Fruit fly (Drosophila melanogaster) whole organism, embryonic: Measurements from ENCODE around the gene CG14655.

Experiments
- CG10462 ChIP-seq: fragments of 200-800 bp; sonication (Bioruptor generic); optimal IDR thresholded peaks from 2 replicates; lab custom pipeline; 2016; ENCODE audit warnings: missing biosample characterization, missing genetic modification characterization
- CG10959 ChIP-seq: fragments of 200-800 bp; sonication (Bioruptor generic); IDR thresholded peaks from 2 replicates; pipeline ENCODE4 v1.3.6; 2022; ENCODE audit warnings: missing biosample characterization, missing genetic modification characterization
- CG17361 ChIP-seq: fragments of 200-800 bp; sonication (Bioruptor generic); IDR thresholded peaks from 3 replicates; pipeline ENCODE4 v1.3.6; 2022; ENCODE audit warnings: missing biosample characterization, missing genetic modification characterization
- CG18262 ChIP-seq: fragments of 200-800 bp; optimal IDR thresholded peaks from 3 replicates; lab custom pipeline; 2019; ENCODE audit warnings: missing biosample characterization, mild to moderate bottlenecking, missing genetic modification characterization, moderate library complexity
- CG1832 ChIP-seq: fragments of 200-800 bp; sonication (Bioruptor generic); optimal IDR thresholded peaks from 2 replicates; lab custom pipeline; 2017; ENCODE audit warnings: missing biosample characterization, mild to moderate bottlenecking, missing genetic modification characterization, inconsistent platforms
- CG2116 ChIP-seq: fragments of 200-800 bp; sonication (Bioruptor generic); optimal IDR thresholded peaks from 3 replicates; lab custom pipeline; 2018; ENCODE audit warnings: missing biosample characterization, mild to moderate bottlenecking, missing genetic modification characterization
- CG2199 ChIP-seq: fragments of 200-800 bp; sonication (Bioruptor generic); IDR thresholded peaks from 3 replicates; pipeline ENCODE4 v1.3.6; 2022; ENCODE audit warnings: missing biosample characterization, missing genetic modification characterization
- CG31365 ChIP-seq: fragments of 200-800 bp; sonication (Bioruptor generic); optimal IDR thresholded peaks from 2 replicates; lab custom pipeline; 2018; ENCODE audit warnings: missing biosample characterization, mild to moderate bottlenecking, missing genetic modification characterization
- CG4360 ChIP-seq: fragments of 200-800 bp; sonication (Bioruptor generic); IDR thresholded peaks from 2 replicates; pipeline ENCODE4 v1.3.6; 2022; ENCODE audit warnings: missing biosample characterization, missing genetic modification characterization
- CG43689 ChIP-seq: fragments of 200-800 bp; sonication (Bioruptor generic); IDR thresholded peaks from 2 replicates; pipeline ENCODE4 v1.3.6; 2022; ENCODE audit warnings: missing biosample characterization, missing genetic modification characterization
- CG4424 ChIP-seq: fragments of 200-800 bp; sonication (Bioruptor generic); optimal IDR thresholded peaks from 3 replicates; lab custom pipeline; 2016; ENCODE audit warnings: missing biosample characterization, missing genetic modification characterization
- CG4820 ChIP-seq: fragments of 200-800 bp; sonication (Bioruptor generic); optimal IDR thresholded peaks from 3 replicates; lab custom pipeline; 2016; ENCODE audit warnings: missing biosample characterization, missing genetic modification characterization
- CG4854 ChIP-seq: fragments of 200-800 bp; sonication (Bioruptor generic); optimal IDR thresholded peaks from 2 replicates; lab custom pipeline; 2016; ENCODE audit warnings: missing biosample characterization, missing genetic modification characterization, inconsistent platforms
- CG6254 ChIP-seq: fragments of 200-800 bp; sonication (Bioruptor generic); optimal IDR thresholded peaks from 3 replicates; lab custom pipeline; 2017; ENCODE audit warnings: mild to moderate bottlenecking, missing biosample characterization, missing genetic modification reagents, missing genetic modification characterization
- CG6765 ChIP-seq: fragments of 200-800 bp; sonication (Bioruptor generic); optimal IDR thresholded peaks from 3 replicates; lab custom pipeline; 2017; ENCODE audit warnings: missing biosample characterization, mild to moderate bottlenecking, missing genetic modification characterization
- CG7357 ChIP-seq: fragments of 200-800 bp; sonication (Bioruptor generic); IDR thresholded peaks from 3 replicates; pipeline ENCODE4 v1.3.6; 2022; ENCODE audit warnings: missing biosample characterization, missing genetic modification characterization
- CG9727 ChIP-seq: fragments of 200-800 bp; sonication (Bioruptor generic); optimal IDR thresholded peaks from 3 replicates; lab custom pipeline; 2017; ENCODE audit warnings: missing biosample characterization, mild to moderate bottlenecking, missing genetic modification characterization
- CG9797 ChIP-seq: fragments of 200-800 bp; sonication (Bioruptor generic); optimal IDR thresholded peaks from 3 replicates; lab custom pipeline; 2018; ENCODE audit warnings: missing biosample characterization, mild to moderate bottlenecking, missing genetic modification characterization
- CG9817 ChIP-seq: fragments of 200-800 bp; sonication (Bioruptor generic); optimal IDR thresholded peaks from 2 replicates; lab custom pipeline; 2018; ENCODE audit warnings: missing biosample characterization, mild to moderate bottlenecking, missing genetic modification characterization, moderate library complexity
- Camta ChIP-seq: fragments of 200-800 bp; sonication (Bioruptor generic); optimal IDR thresholded peaks from 2 replicates; lab custom pipeline; 2016; ENCODE audit warnings: missing biosample characterization, missing genetic modification characterization
- D ChIP-seq, 2 experiments: fragments of 200-800 bp in 1 of 2; fragments of >200 bp in 1 of 2; sonication (Bioruptor generic) in 1 of 2; optimal IDR thresholded peaks; 2 replicates in 1 of 2; 3 replicates in 1 of 2; lab custom pipeline; 2017; ENCODE audit warnings: mild to moderate bottlenecking in 1 of 2, missing biosample characterization in 1 of 2, missing genetic modification characterization in 1 of 2, missing genetic modification reagents in 1 of 2
- Dad ChIP-seq: fragments of 200-800 bp; sonication (Bioruptor generic); optimal IDR thresholded peaks from 3 replicates; lab custom pipeline; 2016; ENCODE audit warnings: missing biosample characterization, missing genetic modification characterization
- Dll ChIP-seq: fragments of 200-800 bp; sonication (Bioruptor generic); IDR thresholded peaks from 4 replicates; pipeline ENCODE4 v1.3.6; 2022; ENCODE audit warnings: missing biosample characterization, missing genetic modification characterization; ENCODE audit not compliant: partially characterized antibody
- Doc2 ChIP-seq: fragments of 200-800 bp; sonication (Bioruptor generic); IDR thresholded peaks from 2 replicates; pipeline ENCODE4 v1.3.6; 2022; ENCODE audit warnings: missing biosample characterization, missing genetic modification characterization
- Hey ChIP-seq: fragments of 200-800 bp; sonication (Bioruptor generic); optimal IDR thresholded peaks from 3 replicates; lab custom pipeline; 2018; ENCODE audit warnings: missing biosample characterization, mild to moderate bottlenecking, missing genetic modification characterization
- Jarid2 ChIP-seq: fragments of 200-800 bp; sonication (Bioruptor generic); optimal IDR thresholded peaks from 3 replicates; lab custom pipeline; 2017; ENCODE audit warnings: mild to moderate bottlenecking, missing biosample characterization, missing genetic modification reagents, missing genetic modification characterization
- Lpt ChIP-seq: fragments of >200 bp; optimal IDR thresholded peaks from 2 replicates; lab custom pipeline; 2018; ENCODE audit warnings: missing biosample characterization, missing genetic modification characterization
- Med ChIP-seq: fragments of 200-800 bp; sonication (Bioruptor generic); peaks from one replicate; lab custom pipeline; 2016; ENCODE audit warnings: missing biosample characterization, missing genetic modification characterization, mild to moderate bottlenecking, inconsistent platforms, moderate library complexity
- Oli ChIP-seq: fragments of 200-800 bp; sonication (Bioruptor generic); optimal IDR thresholded peaks from 2 replicates; lab custom pipeline; 2018; ENCODE audit warnings: missing biosample characterization, mild to moderate bottlenecking, missing genetic modification characterization, moderate library complexity
- Poxn ChIP-seq: fragments of 200-800 bp; sonication (Bioruptor generic); IDR thresholded peaks from 2 replicates; pipeline ENCODE4 v1.3.6; 2022; ENCODE audit warnings: missing biosample characterization, missing genetic modification characterization
- Ptx1 ChIP-seq: fragments of 200-800 bp; sonication (Bioruptor generic); IDR thresholded peaks from 2 replicates; pipeline ENCODE4 v1.3.6; 2022; ENCODE audit warnings: missing biosample characterization, missing genetic modification characterization
- Spps ChIP-seq: fragments of 200-800 bp; sonication (Bioruptor generic); optimal IDR thresholded peaks from 2 replicates; lab custom pipeline; 2018; ENCODE audit warnings: missing biosample characterization, mild to moderate bottlenecking, missing genetic modification characterization
- Sry-δ ChIP-seq: fragments of 200-800 bp; sonication (Bioruptor generic); optimal IDR thresholded peaks from 2 replicates; lab custom pipeline; 2016; ENCODE audit warnings: missing biosample characterization, missing genetic modification characterization
- Ssrp ChIP-seq: fragments of 200-800 bp; sonication (Bioruptor generic); optimal IDR thresholded peaks from 2 replicates; lab custom pipeline; 2018; ENCODE audit warnings: missing biosample characterization, mild to moderate bottlenecking, missing genetic modification characterization, moderate library complexity
- Vsx1 ChIP-seq: fragments of 200-800 bp; sonication (Bioruptor generic); optimal IDR thresholded peaks from 2 replicates; lab custom pipeline; 2017; ENCODE audit warnings: missing biosample characterization, mild to moderate bottlenecking, missing genetic modification characterization, missing genetic modification reagents
- ash1 ChIP-seq: fragments of 200-800 bp; sonication (Bioruptor generic); optimal IDR thresholded peaks from 2 replicates; lab custom pipeline; 2018; ENCODE audit warnings: missing biosample characterization, mild to moderate bottlenecking, missing genetic modification characterization
- cas ChIP-seq: fragments of 200-800 bp; sonication (Bioruptor generic); IDR thresholded peaks from 2 replicates; pipeline ENCODE4 v1.3.6; 2022; ENCODE audit warnings: missing biosample characterization, missing genetic modification characterization
- corto ChIP-seq: fragments of 200-800 bp; sonication (Bioruptor generic); optimal IDR thresholded peaks from 2 replicates; lab custom pipeline; 2016; ENCODE audit warnings: missing biosample characterization, mild to moderate bottlenecking, missing genetic modification characterization, moderate library complexity
- crp ChIP-seq, 2 experiments: fragments of 200-800 bp; sonication (Bioruptor generic); optimal IDR thresholded peaks; 2 replicates in 1 of 2; 3 replicates in 1 of 2; lab custom pipeline; 2017; ENCODE audit warnings: missing biosample characterization in 2 of 2, missing genetic modification characterization in 2 of 2, mild to moderate bottlenecking in 1 of 2, moderate library complexity in 1 of 2
- dmrt99B ChIP-seq: fragments of 200-800 bp; sonication (Bioruptor generic); optimal IDR thresholded peaks from 2 replicates; lab custom pipeline; 2018; ENCODE audit warnings: missing biosample characterization, mild to moderate bottlenecking, missing genetic modification characterization, moderate library complexity
- ftz-f1 ChIP-seq: fragments of 200-800 bp; sonication (Bioruptor generic); optimal IDR thresholded peaks from 2 replicates; lab custom pipeline; 2016; ENCODE audit warnings: missing biosample characterization, missing genetic modification characterization
- kay ChIP-seq: fragments of 200-800 bp; sonication (Bioruptor generic); optimal IDR thresholded peaks from 2 replicates; lab custom pipeline; 2016; ENCODE audit warnings: missing biosample characterization, missing genetic modification characterization
- klu ChIP-seq: fragments of 200-800 bp; sonication (Bioruptor generic); IDR thresholded peaks from 2 replicates; pipeline ENCODE4 v1.3.6; 2022; ENCODE audit warnings: missing biosample characterization, missing genetic modification characterization
- scrt ChIP-seq: fragments of 200-800 bp; sonication (Bioruptor generic); optimal IDR thresholded peaks from 2 replicates; lab custom pipeline; 2018; ENCODE audit warnings: missing biosample characterization, mild to moderate bottlenecking, missing genetic modification characterization, moderate library complexity
- slbo ChIP-seq: fragments of 200-800 bp; sonication (Bioruptor generic); IDR thresholded peaks from 2 replicates; pipeline ENCODE4 v1.3.6; 2022; ENCODE audit warnings: missing biosample characterization, missing genetic modification characterization
- tgo ChIP-seq: fragments of 200-800 bp; sonication (Bioruptor generic); IDR thresholded peaks from 3 replicates; pipeline ENCODE4 v1.3.6; 2022; ENCODE audit warnings: missing biosample characterization, missing genetic modification characterization
- tll ChIP-seq, 2 experiments: fragments of 200-800 bp in 1 of 2; fragments of >200 bp in 1 of 2; sonication (Bioruptor generic) in 1 of 2; optimal IDR thresholded peaks; 2 replicates each; lab custom pipeline; 2017 to 2019; ENCODE audit warnings: missing biosample characterization in 2 of 2, missing genetic modification characterization in 2 of 2, mild to moderate bottlenecking in 1 of 2, moderate library complexity in 1 of 2
- twi ChIP-seq: fragments of 200-800 bp; optimal IDR thresholded peaks from 2 replicates; lab custom pipeline; 2019; ENCODE audit warnings: missing biosample characterization, mild to moderate bottlenecking, missing genetic modification characterization, moderate library complexity
- vnd ChIP-seq: fragments of 200-800 bp; sonication (Bioruptor generic); IDR thresholded peaks from 3 replicates; pipeline ENCODE4 v1.3.6; 2022; ENCODE audit warnings: missing biosample characterization, missing genetic modification characterization; ENCODE audit not compliant: partially characterized antibody
- yki ChIP-seq: fragments of >200 bp; optimal IDR thresholded peaks from 3 replicates; lab custom pipeline; 2018

Gene CG14655

DNA sequence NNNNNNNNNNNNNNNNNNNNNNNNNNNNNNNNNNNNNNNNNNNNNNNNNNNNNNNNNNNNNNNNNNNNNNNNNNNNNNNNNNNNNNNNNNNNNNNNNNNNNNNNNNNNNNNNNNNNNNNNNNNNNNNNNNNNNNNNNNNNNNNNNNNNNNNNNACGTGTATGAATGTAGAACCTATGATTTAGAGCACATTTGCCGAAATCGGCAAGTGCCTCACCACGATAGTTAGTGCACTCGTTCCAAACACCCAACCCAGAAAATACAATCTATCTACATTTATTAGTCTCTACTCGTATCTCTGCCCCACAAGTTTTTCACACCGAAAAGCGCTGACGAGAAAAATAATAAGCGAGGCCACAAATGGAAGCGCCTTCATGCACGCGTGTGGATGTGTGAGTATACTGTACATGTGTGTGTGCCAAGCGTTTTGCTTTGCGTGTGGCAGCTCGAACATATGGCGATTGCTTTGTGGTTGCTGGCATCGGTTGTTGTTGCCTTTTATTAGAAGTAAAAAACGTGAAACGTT is 24.1 kb upstream of the CG14655 start (continued):
- TF ChIP-seq Poxn = no peak
- no peak for TF ChIP-seq CG1832 (GFP tag; lab: Kevin White, UChicago)
- no peak; the same call in 2 of the 3 replicates for TF ChIP-seq tgo (GFP tag; lab: Robert Waterston, UW)
- no peak for TF ChIP-seq cas (GFP tag; lab: Robert Waterston, UW)
- peak; percentile 60 for TF ChIP-seq Vsx1 (GFP tag; lab: Kevin White, UChicago)
- TF ChIP-seq CG4820 (GFP tag; lab: Kevin White, UChicago) = no peak
- TF ChIP-seq CG43689 = no peak
- no peak for TF ChIP-seq Spps (tag; lab: Kevin White, UChicago)
- 0 out of 3 replicates have a peak, but pooled peaks have one; percentile 17 for TF ChIP-seq CG7357 (GFP tag; lab: Robert Waterston, UW)
- no peak for TF ChIP-seq tll (GFP tag; optimal IDR thresholded peaks at IDR 0.05; lab: Kevin White, UChicago)
- 0 out of 3 replicates have a peak, but pooled peaks have one; percentile 8 for TF ChIP-seq vnd (GFP tag; lab: Robert Waterston, UW)
- TF ChIP-seq crp (GFP tag; optimal IDR thresholded peaks at IDR 0.05; lab: Kevin White, UChicago) = peak in 1 of 2 experiments; percentile 8
- no peak for TF ChIP-seq Oli
- TF ChIP-seq corto (GFP tag; lab: Kevin White, UChicago) = no peak
- no peak for TF ChIP-seq CG9797 (GFP tag; lab: Kevin White, UChicago)
- no peak for TF ChIP-seq CG2116 (GFP tag; lab: Kevin White, UChicago)
- no peak for TF ChIP-seq CG10959 (GFP tag; lab: Robert Waterston, UW)
- TF ChIP-seq Dad (GFP tag; lab: Kevin White, UChicago) = no peak
- TF ChIP-seq CG4424 (GFP tag; lab: Kevin White, UChicago) = peak; percentile 38
- no peak for TF ChIP-seq CG10462
- TF ChIP-seq Doc2 = no peak
- TF ChIP-seq klu (GFP tag; lab: Robert Waterston, UW) = no peak
- no peak for TF ChIP-seq yki
- peak; percentile 23 for TF ChIP-seq CG18262 (tag; lab: Kevin White, UChicago)
- peak; percentile 89 for TF ChIP-seq CG4360 (GFP tag; lab: Robert Waterston, UW)
- peak; percentile 29 for TF ChIP-seq dmrt99B (tag; lab: Kevin White, UChicago)
- peak; percentile 39 for TF ChIP-seq CG9817 (tag; lab: Kevin White, UChicago)
- no peak for TF ChIP-seq CG17361 (GFP tag; lab: Robert Waterston, UW)
- TF ChIP-seq Jarid2 (GFP tag; lab: Kevin White, UChicago) = no peak
- peak; percentile 14 for TF ChIP-seq slbo (GFP tag; lab: Robert Waterston, UW)
- TF ChIP-seq CG6254 = no peak
- TF ChIP-seq CG31365 (tag; lab: Kevin White, UChicago) = no peak
- TF ChIP-seq twi (tag; lab: Kevin White, UChicago) = peak; percentile 85
- TF ChIP-seq Sry-δ (GFP tag; lab: Kevin White, UChicago) = no peak
- no peak for TF ChIP-seq scrt (GFP tag; lab: Kevin White, UChicago)
- TF ChIP-seq Lpt = peak; percentile 36
- peak; percentile 94 for TF ChIP-seq CG2199 (GFP tag; lab: Robert Waterston, UW)
- peak; percentile 9 for TF ChIP-seq Ssrp
- TF ChIP-seq D (optimal IDR thresholded peaks at IDR 0.05; lab: Kevin White, UChicago) = no peak
- TF ChIP-seq D (GFP tag; optimal IDR thresholded peaks at IDR 0.05; lab: Kevin White, UChicago) = no peak
- peak; percentile 8 for TF ChIP-seq CG9727 (GFP tag; lab: Kevin White, UChicago)
- 0 out of 2 replicates have a peak, but pooled peaks have one; percentile 39 for TF ChIP-seq Ptx1 (GFP tag; lab: Robert Waterston, UW)
- TF ChIP-seq CG4854 (GFP tag; lab: Kevin White, UChicago) = no peak
- no peak for TF ChIP-seq Hey (tag; lab: Kevin White, UChicago)
- no peak for TF ChIP-seq ash1 (GFP tag; lab: Kevin White, UChicago)
- peak; percentile 80 for TF ChIP-seq Med (GFP tag; lab: Kevin White, UChicago)
- no peak for TF ChIP-seq kay (GFP tag; lab: Kevin White, UChicago)
- TF ChIP-seq ftz-f1 = peak; percentile 68
- peak; percentile 57; the same call in 2 of the 4 replicates for TF ChIP-seq Dll (GFP tag; lab: Robert Waterston, UW)
- no peak for TF ChIP-seq CG6765 (GFP tag; lab: Kevin White, UChicago)
- no peak for TF ChIP-seq Camta (GFP tag; lab: Kevin White, UChicago)
